Worm (Caenorhabditis elegans) whole organism, L1 larva: ENCODE results near the gene acs-11.

Experiments
- dpl-1 ChIP-seq, 3 experiments: fragments of 150-350 bp in 2 of 3; sonication (generic microtip) in 1 of 3; optimal IDR thresholded peaks; 2 replicates each; lab custom pipeline; 2014 to 2017; ENCODE audit warnings: missing biosample characterization in 3 of 3, missing genetic modification characterization in 3 of 3, missing genetic modification reagents in 3 of 3
- efl-3 ChIP-seq: fragments of 200-800 bp; sonication (Bioruptor generic); optimal IDR thresholded peaks from 2 replicates; lab custom pipeline; 2018; ENCODE audit warnings: mild to moderate bottlenecking, missing genetic modification characterization, missing compliant biosample characterization
- egl-27 ChIP-seq, 2 experiments: fragments of 150-350 bp in 1 of 2; sonication (generic microtip); optimal IDR thresholded peaks; 3 replicates each; lab custom pipeline; 2017 to 2018; ENCODE audit warnings: missing biosample characterization in 2 of 2, missing genetic modification characterization in 2 of 2, missing genetic modification reagents in 2 of 2
- lsy-2 ChIP-seq, 2 experiments: fragments of 150-350 bp; optimal IDR thresholded peaks; 2 replicates each; lab custom pipeline; 2014; ENCODE audit warnings: missing biosample characterization in 2 of 2, missing genetic modification characterization in 2 of 2
- mdl-1 ChIP-seq, 2 experiments: fragments of 150-350 bp; optimal IDR thresholded peaks; 2 replicates each; lab custom pipeline; 2014 to 2017; ENCODE audit warnings: missing biosample characterization in 2 of 2, missing genetic modification characterization in 2 of 2, inconsistent platforms in 1 of 2
- nhr-47 ChIP-seq: sonication (generic microtip); optimal IDR thresholded peaks from 2 replicates; lab custom pipeline; 2016; ENCODE audit warnings: mild to moderate bottlenecking, missing genetic modification characterization, moderate library complexity, missing compliant biosample characterization
- nhr-90 ChIP-seq: sonication (generic microtip); optimal IDR thresholded peaks from 2 replicates; lab custom pipeline; 2016; ENCODE audit warnings: mild to moderate bottlenecking, missing genetic modification characterization, missing compliant biosample characterization; ENCODE audit not compliant: poor library complexity
- unc-62 ChIP-seq: fragments of 150-350 bp; optimal IDR thresholded peaks from 2 replicates; lab custom pipeline; 2014; ENCODE audit warnings: missing biosample characterization, missing genetic modification reagents, missing genetic modification characterization

DNA sequence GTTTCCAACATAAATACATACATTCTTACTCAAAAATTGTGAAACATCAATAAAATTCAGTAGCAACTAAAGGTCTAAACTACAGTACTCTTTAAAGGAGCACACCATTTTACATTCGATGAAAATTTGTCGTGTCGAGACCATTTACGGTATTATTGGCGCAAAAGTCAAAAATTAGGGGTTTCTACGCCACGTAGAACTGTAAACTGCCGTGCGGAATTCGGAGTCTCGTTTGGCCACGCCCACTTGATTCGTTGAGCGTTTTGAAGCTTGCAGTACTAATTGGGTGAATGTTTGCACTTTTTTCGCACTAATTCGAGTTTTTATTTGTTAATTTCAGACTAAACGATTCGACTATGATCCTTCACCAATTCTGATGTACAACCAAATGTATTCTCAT, 48.8 kb downstream of the acs-11 start:
- TF ChIP-seq nhr-47 (tag; lab: Kevin White, UChicago), result no peak
- TF ChIP-seq efl-3, result no peak
- TF ChIP-seq mdl-1 (tag; optimal IDR thresholded peaks at IDR 0.05; lab: Kevin White, UChicago), result no peak
- TF ChIP-seq egl-27 (tag; optimal IDR thresholded peaks at IDR 0.05; lab: Kevin White, UChicago), result no peak
- TF ChIP-seq nhr-90 (tag; lab: Kevin White, UChicago), result no peak
- TF ChIP-seq unc-62 (GFP tag; lab: Kevin White, UChicago), result no peak
- TF ChIP-seq lsy-2 (tag; optimal IDR thresholded peaks at IDR 0.05; lab: Kevin White, UChicago), result no peak
- TF ChIP-seq dpl-1 (GFP tag; optimal IDR thresholded peaks at IDR 0.05; lab: Kevin White, UChicago), result peak in 1 of 3 experiments; percentile 11
